Worm (Caenorhabditis elegans) whole organism, L4/young adult: ENCODE measurements around the gene elo-4.

Experiments
- W03F9.2 ChIP-seq: fragments of 150-350 bp; optimal IDR thresholded peaks from 2 replicates; lab custom pipeline; 2014; ENCODE audit warnings: missing biosample characterization, missing genetic modification characterization
- dao-5 ChIP-seq: sonication (generic microtip); optimal IDR thresholded peaks from 2 replicates; lab custom pipeline; 2016; ENCODE audit warnings: missing genotype, missing genetic modification characterization, moderate library complexity, missing compliant biosample characterization
- him-1 ChIP-seq: sonication (generic microtip); optimal IDR thresholded peaks from 2 replicates; lab custom pipeline; 2016; ENCODE audit warnings: missing genotype, missing genetic modification reagents, missing genetic modification characterization, missing compliant biosample characterization

- TF ChIP-seq him-1 (tag; lab: Kevin White, UChicago) (no peak), W03F9.2 (tag; lab: Kevin White, UChicago) (no peak), dao-5 (tag; lab: Kevin White, UChicago) (no peak)
These were observed 6.2 kb downstream of the elo-4 start for ce11 chrIII:9327910-9328309.
